Worm (Caenorhabditis elegans): ENCODE results near the gene ceph-41.

The ceph-41 gene

DNA sequence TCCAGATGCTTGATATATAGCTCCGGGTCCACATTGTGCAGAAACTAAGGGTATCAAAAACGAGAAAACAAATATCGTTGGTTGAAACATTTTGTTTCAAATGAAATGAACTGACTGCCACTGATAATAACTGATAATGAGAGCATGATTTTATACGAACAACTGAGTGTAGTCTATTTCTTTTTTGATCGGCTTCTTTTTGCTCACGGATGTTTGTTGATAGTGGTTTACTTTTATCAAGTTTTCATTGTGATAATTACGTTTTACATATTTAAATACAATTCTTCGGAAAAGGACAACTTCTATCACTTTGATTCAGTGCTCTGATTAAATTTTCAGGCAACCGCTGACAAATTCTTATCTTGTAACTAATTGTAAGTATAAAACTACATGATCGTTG lies 36.7 kb downstream of the ceph-41 start, which contains the start of gene clec-51:
TSS of gene clec-51 (minus strand) at position 114 of the 400 bp plus-strand sequence.
- TF ChIP-seq F16B12.6 (tag; optimal IDR thresholded peaks at IDR 0.05) (no peak), lin-39 (tag; optimal IDR thresholded peaks at IDR 0.05) (no peak), ets-5 (GFP tag; IDR thresholded peaks at IDR 0.05) (no peak), elt-3 (tag; optimal IDR thresholded peaks at IDR 0.05) (no peak), lir-3 (tag; optimal IDR thresholded peaks at IDR 0.05; ENCODE audit: poor library complexity) (no peak), elt-2 (tag; optimal IDR thresholded peaks at IDR 0.05) (peak; percentile 92), unc-62 (GFP tag; optimal IDR thresholded peaks at IDR 0.05) (no peak)

DNA sequence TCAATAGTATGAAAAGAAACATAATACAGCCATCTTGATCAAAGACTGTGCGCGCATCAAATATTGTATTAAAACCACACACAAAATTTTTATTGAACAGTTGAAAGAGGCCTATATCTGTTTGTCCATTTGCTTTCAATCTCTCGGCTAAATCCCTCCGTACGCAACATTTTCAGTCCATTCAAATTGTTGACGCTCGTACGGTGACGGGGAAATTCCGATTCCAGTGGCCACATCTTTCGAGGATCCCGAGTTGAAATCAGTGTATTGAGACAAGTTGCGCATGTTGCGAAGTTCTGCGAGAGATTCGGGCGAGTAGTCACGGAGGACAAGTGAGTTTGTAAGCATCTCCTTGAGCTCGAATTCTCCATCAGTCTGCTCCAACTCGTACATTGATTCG lies 37.5 kb downstream of the ceph-41 start:
- TF ChIP-seq alr-1 (tag; optimal IDR thresholded peaks at IDR 0.05; ENCODE audit: borderline replicate concordance) (no peak), nhr-76 (tag; optimal IDR thresholded peaks at IDR 0.05) (no peak), hlh-17 (GFP tag; optimal IDR thresholded peaks at IDR 0.05; ENCODE audit: borderline replicate concordance) (no peak), ztf-4 (tag; optimal IDR thresholded peaks at IDR 0.05) (no peak), nhr-19 (GFP tag; conservative IDR thresholded peaks at IDR 0.05) (no peak), grh-1 (GFP tag; IDR thresholded peaks at IDR 0.05) (no peak), nhr-47 (tag; optimal IDR thresholded peaks at IDR 0.05) (no peak), C34B4.2 (tag; optimal IDR thresholded peaks at IDR 0.05) (no peak), dpl-1 (GFP tag; optimal IDR thresholded peaks at IDR 0.05) (no peak), sup-37 (GFP tag; optimal IDR thresholded peaks at IDR 0.05) (no peak), tlp-1 (tag; optimal IDR thresholded peaks at IDR 0.05) (no peak)

DNA sequence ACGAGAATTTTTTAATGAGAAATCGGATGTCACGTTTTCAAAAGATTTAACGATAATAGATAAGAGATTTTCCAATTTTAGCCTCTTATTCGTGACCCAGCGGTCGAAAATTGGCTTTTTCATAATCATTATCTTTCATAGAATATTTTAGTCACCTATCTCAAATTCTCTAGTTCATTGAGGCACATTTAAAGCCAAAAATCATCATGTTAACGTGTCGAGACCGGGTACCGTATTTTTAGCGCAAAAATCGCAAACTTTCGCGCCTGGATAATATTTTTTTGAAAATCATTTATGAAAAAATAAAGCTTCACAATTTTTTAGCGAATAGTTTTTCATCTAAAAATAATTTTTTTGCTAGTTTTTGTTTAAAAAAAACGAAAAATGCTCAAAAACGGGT lies 38.9 kb downstream of the ceph-41 start, which contains the start of gene B0218.7:
TSS of gene B0218.7 (minus strand) at position 101 of the 400 bp plus-strand sequence.
- no peak for TF ChIP-seq grh-1 (GFP tag; IDR thresholded peaks at IDR 0.05)
- TF ChIP-seq elt-2 (tag; optimal IDR thresholded peaks at IDR 0.05): no peak
- TF ChIP-seq F16B12.6 (tag; optimal IDR thresholded peaks at IDR 0.05): no peak
- TF ChIP-seq jun-1 (tag; optimal IDR thresholded peaks at IDR 0.05): no peak
- no peak for TF ChIP-seq mdl-1 (tag; optimal IDR thresholded peaks at IDR 0.05)
- TF ChIP-seq fkh-4 (tag; optimal IDR thresholded peaks at IDR 0.05; ENCODE audit: borderline replicate concordance): no peak
- no peak for TF ChIP-seq ceh-63 (GFP tag; optimal IDR thresholded peaks at IDR 0.05)
- no peak for TF ChIP-seq tlp-1 (tag; optimal IDR thresholded peaks at IDR 0.05)
- TF ChIP-seq nhr-28 (tag; optimal IDR thresholded peaks at IDR 0.05): no peak

DNA sequence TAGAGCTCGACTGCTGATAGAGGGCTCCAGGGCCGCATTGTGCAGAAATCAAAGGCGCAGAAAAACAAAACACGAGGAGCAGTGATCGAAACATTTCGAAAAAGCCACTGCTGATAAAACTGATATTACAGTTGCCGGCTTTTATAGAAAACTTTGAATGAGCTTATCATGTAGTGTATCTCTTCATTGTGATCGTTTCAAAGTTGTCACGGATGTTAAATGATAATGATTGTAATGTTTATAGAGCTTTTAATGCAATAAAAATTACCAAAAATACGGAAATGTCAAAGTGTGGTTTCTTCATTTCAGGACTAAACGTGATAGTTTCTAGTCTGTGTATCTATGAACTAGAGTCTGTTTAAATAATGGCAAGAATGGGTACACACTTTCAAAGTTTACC lies 41.7 kb downstream of the ceph-41 start, which contains the start of gene clec-52:
TSS of gene clec-52 (minus strand) at position 101 of the 400 bp plus-strand sequence.
- no peak for TF ChIP-seq isw-1 (GFP tag; IDR thresholded peaks at IDR 0.05)
- TF ChIP-seq elt-2 (tag; optimal IDR thresholded peaks at IDR 0.05): peak; percentile 25

DNA sequence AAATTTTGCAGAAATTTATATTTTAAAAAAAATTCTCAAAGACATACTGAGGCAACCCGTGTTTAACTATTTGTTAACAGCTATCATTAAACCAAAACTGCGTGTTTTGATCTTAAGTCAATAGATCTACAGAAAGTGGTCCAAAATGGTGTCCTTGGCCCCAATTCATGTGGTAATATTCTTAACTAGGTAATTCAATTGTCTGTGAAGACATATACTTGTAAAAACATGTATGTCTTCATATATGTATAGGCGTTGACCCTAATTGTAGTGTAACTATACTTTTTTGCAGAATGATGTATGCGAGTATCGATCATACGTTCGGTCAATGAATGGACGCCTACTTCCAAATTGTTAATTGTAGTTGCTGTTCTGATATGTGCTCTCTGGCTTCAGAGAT lies 42.7 kb downstream of the ceph-41 start, which contains the start of gene C07G1.15:
TSS of gene C07G1.15 (plus strand) at position 301 of the 400 bp plus-strand sequence.
- no peak for TF ChIP-seq vab-15 (tag; optimal IDR thresholded peaks at IDR 0.05)
- TF ChIP-seq dsc-1 (tag; optimal IDR thresholded peaks at IDR 0.05): no peak
- TF ChIP-seq lin-15B (tag; optimal IDR thresholded peaks at IDR 0.05): no peak
- no peak for TF ChIP-seq jun-1 (tag; optimal IDR thresholded peaks at IDR 0.05)
- no peak for TF ChIP-seq fkh-10 (GFP tag; optimal IDR thresholded peaks at IDR 0.05)
- TF ChIP-seq unc-130 (tag; optimal IDR thresholded peaks at IDR 0.05): no peak
- no peak for TF ChIP-seq ama-1 (optimal IDR thresholded peaks at IDR 0.05)

DNA sequence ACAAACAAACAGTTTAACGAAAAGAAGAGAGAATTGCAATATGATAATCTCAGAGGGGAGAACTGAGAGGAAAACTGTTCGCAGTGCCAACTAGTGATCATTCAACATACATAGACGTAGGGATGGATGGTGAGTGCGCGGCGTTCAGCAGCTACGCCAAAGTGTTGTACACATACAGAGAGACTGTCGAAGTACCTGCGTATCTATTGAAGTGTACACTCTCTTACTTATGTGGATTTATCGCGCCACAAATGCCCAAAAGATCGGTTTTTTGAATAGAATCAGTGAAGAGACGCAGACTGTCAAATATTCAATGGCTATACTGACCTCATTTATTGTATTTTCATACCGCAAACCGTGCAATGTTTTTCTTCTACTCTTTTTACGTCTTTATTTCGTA lies 43.3 kb downstream of the ceph-41 start:
- no peak for TF ChIP-seq ceh-88 (GFP tag; IDR thresholded peaks at IDR 0.05)
- peak; percentile 10 for TF ChIP-seq skn-1 (tag; optimal IDR thresholded peaks at IDR 0.05)
- TF ChIP-seq lin-14 (GFP tag; optimal IDR thresholded peaks at IDR 0.05): peak; percentile 69
- TF ChIP-seq mep-1 (tag; optimal IDR thresholded peaks at IDR 0.05): peak; percentile 31
- peak; percentile 67 for TF ChIP-seq blmp-1 (tag; optimal IDR thresholded peaks at IDR 0.05)
- peak; percentile 19 for TF ChIP-seq nhr-20 (tag; optimal IDR thresholded peaks at IDR 0.05)
- TF ChIP-seq fkh-4 (tag; optimal IDR thresholded peaks at IDR 0.05; ENCODE audit: borderline replicate concordance): no peak
- TF ChIP-seq nhr-85 (tag): peak; percentile 64
- no peak for TF ChIP-seq efl-1 (optimal IDR thresholded peaks at IDR 0.05)
- TF ChIP-seq efl-1 (GFP tag; optimal IDR thresholded peaks at IDR 0.05 in 1 of 2): peak in 1 of 2 experiments; percentile 50
- peak in 1 of 2 experiments; percentile 14 for TF ChIP-seq lsy-2 (tag; optimal IDR thresholded peaks at IDR 0.05)
- TF ChIP-seq C04F5.9 (tag; optimal IDR thresholded peaks at IDR 0.05): no peak
- no peak for TF ChIP-seq nhr-237 (tag; optimal IDR thresholded peaks at IDR 0.05)
- TF ChIP-seq elt-3 (tag; optimal IDR thresholded peaks at IDR 0.05): peak in 2 of 6 experiments; percentile 11 to 48
- TF ChIP-seq nhr-77 (tag; optimal IDR thresholded peaks at IDR 0.05): peak; percentile 50
- no peak for TF ChIP-seq ets-5 (GFP tag; IDR thresholded peaks at IDR 0.05)
- TF ChIP-seq snu-23 (GFP tag; optimal IDR thresholded peaks at IDR 0.05): peak; percentile 36

Measured in whole organism, L1 larva.